Worm (Caenorhabditis elegans) whole organism, late embryonic: ENCODE measurements around the gene taf-13.
A peak's percentile ranks its signal among the peaks of the same experiment; 100 is the strongest.

ENCODE experiments used
- K02D7.2 ChIP-seq: sonication (generic microtip); optimal IDR thresholded peaks from 2 replicates; lab custom pipeline; 2017; ENCODE audit warnings: mild to moderate bottlenecking, missing genetic modification characterization, missing compliant biosample characterization
- K09A11.1 ChIP-seq: sonication (generic microtip); optimal IDR thresholded peaks from 2 replicates; lab custom pipeline; 2017; ENCODE audit warnings: antibody characterized with exemption, mild to moderate bottlenecking, missing genetic modification characterization, missing compliant biosample characterization; ENCODE audit not compliant: insufficient read depth
- T23F11.4 ChIP-seq: fragments of 200-800 bp; sonication (Bioruptor generic); optimal IDR thresholded peaks from 2 replicates; lab custom pipeline; 2018; ENCODE audit warnings: mild to moderate bottlenecking, missing genetic modification characterization, missing compliant biosample characterization
- Y22D7AL.16 ChIP-seq: sonication (generic microtip); optimal IDR thresholded peaks from 2 replicates; lab custom pipeline; 2016; ENCODE audit warnings: missing genetic modification characterization, missing compliant biosample characterization
- ahr-1 ChIP-seq: sonication (generic microtip); optimal IDR thresholded peaks from 2 replicates; lab custom pipeline; 2016; ENCODE audit warnings: missing genetic modification characterization, missing compliant biosample characterization
- ama-1 ChIP-seq: fragments of 150-350 bp; optimal IDR thresholded peaks from 2 replicates; lab custom pipeline; 2014
- ceh-18 ChIP-seq: sonication (generic microtip); optimal IDR thresholded peaks from 2 replicates; lab custom pipeline; 2016; ENCODE audit warnings: missing genetic modification characterization, missing compliant biosample characterization
- ceh-2 ChIP-seq: sonication (generic microtip); optimal IDR thresholded peaks from 2 replicates; lab custom pipeline; 2016; ENCODE audit warnings: missing genotype, missing genetic modification characterization, missing compliant biosample characterization
- ceh-22 ChIP-seq: sonication (generic microtip); optimal IDR thresholded peaks from 2 replicates; lab custom pipeline; 2017; ENCODE audit warnings: missing biosample characterization, missing genetic modification characterization
- ceh-31 ChIP-seq: sonication (generic microtip); optimal IDR thresholded peaks from 2 replicates; lab custom pipeline; 2016; ENCODE audit warnings: missing genetic modification characterization, missing compliant biosample characterization
- ceh-34 ChIP-seq: sonication (generic microtip); optimal IDR thresholded peaks from 2 replicates; lab custom pipeline; 2016; ENCODE audit warnings: mild to moderate bottlenecking, missing genetic modification characterization, missing compliant biosample characterization
- ceh-45 ChIP-seq: fragments of 200-800 bp; sonication (Bioruptor generic); IDR thresholded peaks from 2 replicates; pipeline ENCODE4 v1.3.6; 2022; ENCODE audit warnings: missing genetic modification reagents, missing genetic modification characterization, missing compliant biosample characterization
- ceh-48 ChIP-seq: sonication (generic microtip); optimal IDR thresholded peaks from 2 replicates; lab custom pipeline; 2016; ENCODE audit warnings: missing genetic modification characterization, inconsistent platforms, missing compliant biosample characterization
- ceh-6 ChIP-seq: fragments of 200-800 bp; sonication (Bioruptor generic); optimal IDR thresholded peaks from 2 replicates; lab custom pipeline; 2018; ENCODE audit warnings: mild to moderate bottlenecking, missing genetic modification characterization, missing compliant biosample characterization
- ceh-9 ChIP-seq: sonication (generic microtip); optimal IDR thresholded peaks from 2 replicates; lab custom pipeline; 2016; ENCODE audit warnings: mild to moderate bottlenecking, missing genetic modification characterization, inconsistent platforms, missing compliant biosample characterization
- che-1 ChIP-seq: sonication (generic microtip); optimal IDR thresholded peaks from 2 replicates; lab custom pipeline; 2016; ENCODE audit warnings: mild to moderate bottlenecking, missing genetic modification characterization, missing compliant biosample characterization
- dmd-4 ChIP-seq: sonication (generic microtip); optimal IDR thresholded peaks from 2 replicates; lab custom pipeline; 2016; ENCODE audit warnings: borderline replicate concordance, missing genetic modification characterization, missing compliant biosample characterization
- dve-1 ChIP-seq: sonication (generic microtip); optimal IDR thresholded peaks from 2 replicates; lab custom pipeline; 2017; ENCODE audit warnings: antibody characterized with exemption, mild to moderate bottlenecking, missing genetic modification characterization, missing compliant biosample characterization
- elt-4 ChIP-seq: sonication (generic microtip); optimal IDR thresholded peaks from 2 replicates; lab custom pipeline; 2016; ENCODE audit warnings: missing genetic modification characterization, missing compliant biosample characterization
- ets-4 ChIP-seq: sonication (generic microtip); optimal IDR thresholded peaks from 2 replicates; lab custom pipeline; 2016; ENCODE audit warnings: missing genetic modification characterization, missing compliant biosample characterization
- eyg-1 ChIP-seq: sonication (generic microtip); optimal IDR thresholded peaks from 2 replicates; lab custom pipeline; 2016; ENCODE audit warnings: missing genotype, missing genetic modification characterization, missing compliant biosample characterization
- fax-1 ChIP-seq: sonication (generic microtip); optimal IDR thresholded peaks from 2 replicates; lab custom pipeline; 2016; ENCODE audit warnings: missing genotype, missing genetic modification characterization, missing compliant biosample characterization
- gmeb-2 ChIP-seq: sonication (generic microtip); optimal IDR thresholded peaks from 2 replicates; lab custom pipeline; 2016; ENCODE audit warnings: missing genetic modification characterization, inconsistent platforms, missing compliant biosample characterization
- hlh-13 ChIP-seq: fragments of 200-800 bp; sonication (Bioruptor generic); optimal IDR thresholded peaks from 2 replicates; lab custom pipeline; 2018; ENCODE audit warnings: mild to moderate bottlenecking, missing genetic modification characterization, missing compliant biosample characterization
- hlh-15 ChIP-seq: sonication (generic microtip); optimal IDR thresholded peaks from 2 replicates; lab custom pipeline; 2016; ENCODE audit warnings: missing genetic modification characterization, missing compliant biosample characterization
- hlh-30 ChIP-seq: sonication (generic microtip); optimal IDR thresholded peaks from 2 replicates; lab custom pipeline; 2017; ENCODE audit warnings: antibody characterized with exemption, missing genetic modification characterization, missing compliant biosample characterization; ENCODE audit not compliant: insufficient read depth
- hlh-6 ChIP-seq: sonication (generic microtip); optimal IDR thresholded peaks from 2 replicates; lab custom pipeline; 2016; ENCODE audit warnings: missing genotype, missing genetic modification characterization, missing compliant biosample characterization
- lim-6 ChIP-seq: sonication (generic microtip); optimal IDR thresholded peaks from 2 replicates; lab custom pipeline; 2016; ENCODE audit warnings: missing genetic modification characterization, missing compliant biosample characterization
- lin-11 ChIP-seq: fragments of 200-800 bp; sonication (Bioruptor generic); optimal IDR thresholded peaks from 2 replicates; lab custom pipeline; 2018; ENCODE audit warnings: mild to moderate bottlenecking, missing genetic modification characterization, missing compliant biosample characterization
- mec-3 ChIP-seq: sonication (generic microtip); optimal IDR thresholded peaks from 2 replicates; lab custom pipeline; 2016; ENCODE audit warnings: borderline replicate concordance, missing genetic modification characterization, missing compliant biosample characterization
- nhr-11 ChIP-seq: fragments of 150-350 bp; optimal IDR thresholded peaks from 2 replicates; lab custom pipeline; 2014; ENCODE audit warnings: missing biosample characterization, missing genetic modification characterization
- nhr-232 ChIP-seq: sonication (generic microtip); optimal IDR thresholded peaks from 2 replicates; lab custom pipeline; 2016; ENCODE audit warnings: missing genetic modification characterization, missing compliant biosample characterization
- odd-2 ChIP-seq: sonication (generic microtip); optimal IDR thresholded peaks from 2 replicates; lab custom pipeline; 2017; ENCODE audit warnings: antibody characterized with exemption, mild to moderate bottlenecking, missing genetic modification characterization, missing compliant biosample characterization
- pat-9 ChIP-seq: fragments of 200-800 bp; sonication (Bioruptor generic); optimal IDR thresholded peaks from 2 replicates; lab custom pipeline; 2018; ENCODE audit warnings: mild to moderate bottlenecking, missing genetic modification characterization, moderate library complexity, missing compliant biosample characterization
- pax-1 ChIP-seq: fragments of 150-350 bp; optimal IDR thresholded peaks from 2 replicates; lab custom pipeline; 2014; ENCODE audit warnings: missing biosample characterization, missing genetic modification characterization
- pha-2 ChIP-seq: sonication (generic microtip); optimal IDR thresholded peaks from 2 replicates; lab custom pipeline; 2017; ENCODE audit warnings: mild to moderate bottlenecking, missing genetic modification characterization, missing compliant biosample characterization
- pqm-1 ChIP-seq: sonication (generic microtip); optimal IDR thresholded peaks from 2 replicates; lab custom pipeline; 2016; ENCODE audit warnings: missing genetic modification characterization, missing compliant biosample characterization
- pros-1 ChIP-seq: fragments of 150-350 bp; optimal IDR thresholded peaks from 2 replicates; lab custom pipeline; 2014; ENCODE audit warnings: missing biosample characterization, missing genetic modification reagents, missing genetic modification characterization
- ref-2 ChIP-seq: sonication (generic microtip); optimal IDR thresholded peaks from 2 replicates; lab custom pipeline; 2016; ENCODE audit warnings: missing genetic modification characterization, missing compliant biosample characterization
- rnt-1 ChIP-seq: sonication (generic microtip); optimal IDR thresholded peaks from 2 replicates; lab custom pipeline; 2016; ENCODE audit warnings: missing genetic modification characterization, missing compliant biosample characterization
- sox-2 ChIP-seq: fragments of 200-800 bp; sonication (Bioruptor generic); IDR thresholded peaks from 2 replicates; pipeline ENCODE4 v1.3.6; 2022; ENCODE audit warnings: missing genetic modification reagents, missing genetic modification characterization, missing compliant biosample characterization
- sox-4 ChIP-seq: sonication (generic microtip); optimal IDR thresholded peaks from 2 replicates; lab custom pipeline; 2017; ENCODE audit warnings: mild to moderate bottlenecking, missing genetic modification characterization, inconsistent platforms, missing compliant biosample characterization
- syd-9 ChIP-seq: sonication (generic microtip); optimal IDR thresholded peaks from 2 replicates; lab custom pipeline; 2016; ENCODE audit warnings: mild to moderate bottlenecking, missing genetic modification characterization, moderate library complexity, missing compliant biosample characterization
- tbx-2 ChIP-seq: sonication (generic microtip); optimal IDR thresholded peaks from 2 replicates; lab custom pipeline; 2016; ENCODE audit warnings: missing genetic modification characterization, missing compliant biosample characterization
- tbx-7 ChIP-seq: sonication (generic microtip); optimal IDR thresholded peaks from 2 replicates; lab custom pipeline; 2016; ENCODE audit warnings: missing genotype, missing genetic modification characterization, missing compliant biosample characterization
- ttx-3 ChIP-seq: sonication (generic microtip); optimal IDR thresholded peaks from 2 replicates; lab custom pipeline; 2016; ENCODE audit warnings: missing genetic modification reagents, missing genetic modification characterization, missing compliant biosample characterization
- unc-3 ChIP-seq, 2 experiments: fragments of 200-800 bp in 1 of 2; sonication (Bioruptor generic) in 1 of 2; sonication (generic microtip) in 1 of 2; conservative IDR thresholded peaks in 1 of 2; optimal IDR thresholded peaks in 1 of 2; 2 replicates each; pipeline versions ENCODE4 v1.3.6 to Lab custom; 2016 to 2022; ENCODE audit warnings: missing compliant biosample characterization in 2 of 2, missing genetic modification characterization in 2 of 2, missing genetic modification reagents in 1 of 2
- ztf-16 ChIP-seq: sonication (generic microtip); optimal IDR thresholded peaks from 2 replicates; lab custom pipeline; 2017; ENCODE audit warnings: missing genetic modification characterization, missing compliant biosample characterization

taf-13 gene

ce11 chrII:10566458-10566857 lies 39.0 kb downstream of the taf-13 start:
- TF ChIP-seq nhr-11 (tag; lab: Kevin White, UChicago) (no peak), pax-1 (tag; lab: Kevin White, UChicago) (no peak), K02D7.2 (tag; lab: Kevin White, UChicago) (no peak), ahr-1 (tag; lab: Kevin White, UChicago) (no peak)

ce11 chrII:10564578-10564977 lies 40.8 kb downstream of the taf-13 start, which contains the start of the genes C06A1.6 and C06A1.7:
C06A1.6 (minus strand) TSS chrII:10564678.
C06A1.7 (plus strand) TSS chrII:10564891.
- no peak for TF ChIP-seq lim-6 (tag; lab: Kevin White, UChicago)
- TF ChIP-seq, all 69 proteins: peak for 0

- peak; percentile 77 for TF ChIP-seq gmeb-2
- TF ChIP-seq dve-1: peak; percentile 99
- TF ChIP-seq hlh-30 (tag; lab: Kevin White, UChicago): peak; percentile 89
- TF ChIP-seq hlh-6 (tag; lab: Kevin White, UChicago): peak; percentile 35
- TF ChIP-seq K09A11.1: peak; percentile 90
- peak; percentile 100 for TF ChIP-seq nhr-11 (tag; lab: Kevin White, UChicago)
- TF ChIP-seq elt-4 (tag; lab: Kevin White, UChicago): no peak
- TF ChIP-seq ceh-45: peak; percentile 68; the same call in 1 of the 2 replicates
- peak; percentile 100 for TF ChIP-seq ceh-18
- TF ChIP-seq che-1 (tag; lab: Kevin White, UChicago): peak; percentile 51
- no peak for TF ChIP-seq odd-2 (tag; lab: Kevin White, UChicago)
- TF ChIP-seq dmd-4 (tag; lab: Kevin White, UChicago): peak; percentile 70
- peak; percentile 99 for TF ChIP-seq ref-2 (tag; lab: Kevin White, UChicago)
- TF ChIP-seq ceh-6 (GFP tag; lab: Kevin White, UChicago): peak; percentile 68
- peak; percentile 91 for TF ChIP-seq pros-1 (tag; lab: Kevin White, UChicago)
- no peak for TF ChIP-seq ceh-9 (tag; lab: Kevin White, UChicago)
- TF ChIP-seq T23F11.4 (GFP tag; lab: Kevin White, UChicago): peak; percentile 85
- peak; percentile 72 for TF ChIP-seq fax-1 (tag; lab: Kevin White, UChicago)
- TF ChIP-seq ceh-31: peak; percentile 98
- peak; percentile 77 for TF ChIP-seq pqm-1 (tag; lab: Kevin White, UChicago)
- peak; percentile 61 for TF ChIP-seq ahr-1 (tag; lab: Kevin White, UChicago)
- TF ChIP-seq ztf-16 (tag; lab: Kevin White, UChicago): peak; percentile 91
- TF ChIP-seq syd-9: peak; percentile 94
- peak; percentile 24 for TF ChIP-seq hlh-13
- peak; percentile 86 for TF ChIP-seq sox-2
- TF ChIP-seq ets-4 (tag; lab: Kevin White, UChicago): peak; percentile 95
- no peak for TF ChIP-seq mec-3 (tag; lab: Kevin White, UChicago)
- peak; percentile 77 for TF ChIP-seq Y22D7AL.16
- TF ChIP-seq eyg-1 (tag; lab: Kevin White, UChicago): no peak
- no peak for TF ChIP-seq ceh-22 (tag; lab: Kevin White, UChicago)
- TF ChIP-seq ceh-34 (tag; lab: Kevin White, UChicago): peak; percentile 99
- peak; percentile 76 for TF ChIP-seq unc-3 (GFP tag; conservative IDR thresholded peaks at IDR 0.05; lab: Robert Waterston, UW)
- peak; percentile 92 for TF ChIP-seq unc-3 (tag; optimal IDR thresholded peaks at IDR 0.05; lab: Kevin White, UChicago)
- TF ChIP-seq ttx-3 (tag; lab: Kevin White, UChicago): peak; percentile 68
- TF ChIP-seq ceh-2: peak; percentile 74
- TF ChIP-seq ceh-48 (tag; lab: Kevin White, UChicago): peak; percentile 81
- no peak for TF ChIP-seq nhr-232 (tag; lab: Kevin White, UChicago)
- TF ChIP-seq ama-1 (lab: Kevin White, UChicago): no peak
- peak; percentile 68 for TF ChIP-seq sox-4
- TF ChIP-seq hlh-15: peak; percentile 35
- TF ChIP-seq tbx-7 (tag; lab: Kevin White, UChicago): peak; percentile 68
- peak; percentile 92 for TF ChIP-seq pat-9 (tag; lab: Kevin White, UChicago)
- peak; percentile 82 for TF ChIP-seq pha-2 (tag; lab: Kevin White, UChicago)
- TF ChIP-seq lin-11 (tag; lab: Kevin White, UChicago): peak; percentile 70
- peak; percentile 98 for TF ChIP-seq rnt-1 (tag; lab: Kevin White, UChicago)
- TF ChIP-seq tbx-2: peak; percentile 99
Measured at ce11 chrII:10563368-10563767, 42.0 kb downstream of the taf-13 start, which contains the start of gene cdc-48.1. cdc-48.1 (minus strand) TSS chrII:10563407.
